Fruit fly (Drosophila melanogaster) whole organism, embryonic: ENCODE measurements around the gene GatB.

Experiments used
- Abd-B ChIP-seq: fragments of 200-800 bp; sonication (Bioruptor generic); optimal IDR thresholded peaks from 2 replicates; lab custom pipeline; 2018; ENCODE audit warnings: missing biosample characterization, mild to moderate bottlenecking, missing genetic modification characterization, moderate library complexity
- Atf-2 ChIP-seq: fragments of 200-800 bp; sonication (Bioruptor generic); optimal IDR thresholded peaks from 2 replicates; lab custom pipeline; 2016; ENCODE audit warnings: missing biosample characterization, missing genetic modification characterization
- Bgb ChIP-seq: fragments of 200-800 bp; sonication (Bioruptor generic); IDR thresholded peaks from 2 replicates; pipeline ENCODE4 v1.3.6; 2022; ENCODE audit warnings: missing biosample characterization, missing genetic modification characterization; ENCODE audit not compliant: partially characterized antibody
- CG10274 ChIP-seq: fragments of 200-800 bp; sonication (Bioruptor generic); optimal IDR thresholded peaks from 3 replicates; lab custom pipeline; 2017; ENCODE audit warnings: missing biosample characterization, mild to moderate bottlenecking, missing genetic modification characterization
- CG10321 ChIP-seq: fragments of 200-800 bp; sonication (Bioruptor generic); IDR thresholded peaks from 2 replicates; pipeline ENCODE4 v1.3.6; 2022; ENCODE audit warnings: missing biosample characterization, missing genetic modification characterization
- CG10979 ChIP-seq: fragments of 200-800 bp; sonication (Bioruptor generic); optimal IDR thresholded peaks from 2 replicates; lab custom pipeline; 2018; ENCODE audit warnings: missing biosample characterization, mild to moderate bottlenecking, missing genetic modification characterization, moderate library complexity
- CG11560 ChIP-seq: fragments of 200-800 bp; sonication (Bioruptor generic); IDR thresholded peaks from 3 replicates; pipeline ENCODE4 v1.3.6; 2022; ENCODE audit warnings: missing biosample characterization, missing genetic modification characterization
- CG12071 ChIP-seq: fragments of 200-800 bp; sonication (Bioruptor generic); optimal IDR thresholded peaks from 3 replicates; lab custom pipeline; 2018; ENCODE audit warnings: missing biosample characterization, mild to moderate bottlenecking, missing genetic modification characterization
- CG12155 ChIP-seq: fragments of 200-800 bp; sonication (Bioruptor generic); optimal IDR thresholded peaks from 3 replicates; lab custom pipeline; 2016; ENCODE audit warnings: missing biosample characterization, missing genetic modification characterization
- CG15269 ChIP-seq: fragments of 200-800 bp; sonication (Bioruptor generic); optimal IDR thresholded peaks from 2 replicates; lab custom pipeline; 2018; ENCODE audit warnings: missing biosample characterization, mild to moderate bottlenecking, missing genetic modification characterization, moderate library complexity
- CG16813 ChIP-seq: fragments of 200-800 bp; sonication (Bioruptor generic); IDR thresholded peaks from 3 replicates; pipeline ENCODE4 v1.3.6; 2022; ENCODE audit warnings: missing biosample characterization, missing genetic modification characterization; ENCODE audit not compliant: partially characterized antibody
- CG17186 ChIP-seq: fragments of 200-800 bp; sonication (Bioruptor generic); optimal IDR thresholded peaks from 3 replicates; lab custom pipeline; 2017; ENCODE audit warnings: missing biosample characterization, missing genetic modification reagents, missing genetic modification characterization
- CG17328 ChIP-seq: fragments of 200-800 bp; sonication (Bioruptor generic); IDR thresholded peaks from 2 replicates; pipeline ENCODE4 v1.3.6; 2022; ENCODE audit warnings: missing biosample characterization, missing genetic modification characterization
- CG6175 ChIP-seq: fragments of 200-800 bp; sonication (Bioruptor generic); IDR thresholded peaks from 3 replicates; pipeline ENCODE4 v1.3.6; 2022; ENCODE audit warnings: missing biosample characterization, missing genetic modification characterization
- CG6654 ChIP-seq: fragments of 200-800 bp; sonication (Bioruptor generic); optimal IDR thresholded peaks from 2 replicates; lab custom pipeline; 2017; ENCODE audit warnings: missing biosample characterization, mild to moderate bottlenecking, missing genetic modification characterization
- CG6765 ChIP-seq: fragments of 200-800 bp; sonication (Bioruptor generic); optimal IDR thresholded peaks from 3 replicates; lab custom pipeline; 2017; ENCODE audit warnings: missing biosample characterization, mild to moderate bottlenecking, missing genetic modification characterization
- CG9817 ChIP-seq: fragments of 200-800 bp; sonication (Bioruptor generic); optimal IDR thresholded peaks from 2 replicates; lab custom pipeline; 2018; ENCODE audit warnings: missing biosample characterization, mild to moderate bottlenecking, missing genetic modification characterization, moderate library complexity
- D ChIP-seq, 2 experiments: fragments of 200-800 bp in 1 of 2; fragments of >200 bp in 1 of 2; sonication (Bioruptor generic) in 1 of 2; optimal IDR thresholded peaks; 2 replicates in 1 of 2; 3 replicates in 1 of 2; lab custom pipeline; 2017; ENCODE audit warnings: mild to moderate bottlenecking in 1 of 2, missing biosample characterization in 1 of 2, missing genetic modification characterization in 1 of 2, missing genetic modification reagents in 1 of 2
- E2f2 ChIP-seq: fragments of 200-800 bp; sonication (Bioruptor generic); IDR thresholded peaks from 2 replicates; pipeline ENCODE4 v1.3.6; 2022; ENCODE audit warnings: missing biosample characterization, missing genetic modification characterization
- Fer2 ChIP-seq: fragments of 200-800 bp; sonication (Bioruptor generic); optimal IDR thresholded peaks from 2 replicates; lab custom pipeline; 2018; ENCODE audit warnings: missing biosample characterization, mild to moderate bottlenecking, missing genetic modification characterization, moderate library complexity
- Gsc ChIP-seq: fragments of 200-800 bp; sonication (Bioruptor generic); IDR thresholded peaks from 2 replicates; pipeline ENCODE4 v1.3.6; 2022; ENCODE audit warnings: missing biosample characterization, missing genetic modification characterization
- Hey ChIP-seq: fragments of 200-800 bp; sonication (Bioruptor generic); optimal IDR thresholded peaks from 3 replicates; lab custom pipeline; 2018; ENCODE audit warnings: missing biosample characterization, mild to moderate bottlenecking, missing genetic modification characterization
- Hmr ChIP-seq: fragments of 200-800 bp; sonication (Bioruptor generic); optimal IDR thresholded peaks from 3 replicates; lab custom pipeline; 2017; ENCODE audit warnings: mild to moderate bottlenecking, missing biosample characterization, missing genetic modification reagents, missing genetic modification characterization
- Hmx ChIP-seq: fragments of 200-800 bp; sonication (Bioruptor generic); optimal IDR thresholded peaks from 2 replicates; lab custom pipeline; 2016; ENCODE audit warnings: missing biosample characterization, missing genetic modification characterization
- Meics ChIP-seq: fragments of 200-800 bp; sonication (Bioruptor generic); optimal IDR thresholded peaks from 2 replicates; lab custom pipeline; 2017; ENCODE audit warnings: missing biosample characterization, mild to moderate bottlenecking, missing genetic modification characterization
- Mrtf ChIP-seq: fragments of 200-800 bp; sonication (Bioruptor generic); IDR thresholded peaks from 3 replicates; pipeline ENCODE4 v1.3.6; 2022; ENCODE audit warnings: missing biosample characterization, missing genetic modification characterization
- NFAT ChIP-seq: fragments of 200-800 bp; sonication (Bioruptor generic); IDR thresholded peaks from 2 replicates; pipeline ENCODE4 v1.3.6; 2022; ENCODE audit warnings: missing biosample characterization, missing genetic modification characterization
- Neu2 ChIP-seq: fragments of 200-800 bp; sonication (Bioruptor generic); optimal IDR thresholded peaks from 3 replicates; lab custom pipeline; 2016; ENCODE audit warnings: missing biosample characterization, missing genetic modification characterization, borderline replicate concordance
- Sox100B ChIP-seq: fragments of 200-800 bp; sonication (Bioruptor generic); optimal IDR thresholded peaks from 3 replicates; lab custom pipeline; 2018; ENCODE audit warnings: missing biosample characterization, mild to moderate bottlenecking, missing genetic modification characterization
- Spps ChIP-seq: fragments of 200-800 bp; sonication (Bioruptor generic); optimal IDR thresholded peaks from 2 replicates; lab custom pipeline; 2018; ENCODE audit warnings: missing biosample characterization, mild to moderate bottlenecking, missing genetic modification characterization
- TFAM ChIP-seq: fragments of 200-800 bp; sonication (Bioruptor generic); optimal IDR thresholded peaks from 2 replicates; lab custom pipeline; 2017; ENCODE audit warnings: missing biosample characterization, missing genetic modification characterization, inconsistent platforms
- YL-1 ChIP-seq: fragments of 200-800 bp; sonication (Bioruptor generic); optimal IDR thresholded peaks from 3 replicates; lab custom pipeline; 2017; ENCODE audit warnings: missing biosample characterization, mild to moderate bottlenecking, missing genetic modification characterization
- ab ChIP-seq: fragments of 200-800 bp; sonication (Bioruptor generic); optimal IDR thresholded peaks from 2 replicates; lab custom pipeline; 2016; ENCODE audit warnings: missing biosample characterization, missing genetic modification characterization
- caup ChIP-seq: fragments of 200-800 bp; sonication (Bioruptor generic); optimal IDR thresholded peaks from 3 replicates; lab custom pipeline; 2017; ENCODE audit warnings: missing biosample characterization, mild to moderate bottlenecking, missing genetic modification characterization, moderate library complexity; ENCODE audit not compliant: severe bottlenecking
- cg ChIP-seq: fragments of 200-800 bp; sonication (Bioruptor generic); optimal IDR thresholded peaks from 3 replicates; lab custom pipeline; 2019; ENCODE audit warnings: missing biosample characterization, mild to moderate bottlenecking, missing genetic modification characterization, moderate library complexity
- dmrt99B ChIP-seq: fragments of 200-800 bp; sonication (Bioruptor generic); optimal IDR thresholded peaks from 2 replicates; lab custom pipeline; 2018; ENCODE audit warnings: missing biosample characterization, mild to moderate bottlenecking, missing genetic modification characterization, moderate library complexity
- emc ChIP-seq: fragments of 200-800 bp; sonication (Bioruptor generic); optimal IDR thresholded peaks from 2 replicates; lab custom pipeline; 2016; ENCODE audit warnings: missing biosample characterization, missing genetic modification characterization
- ems ChIP-seq: fragments of 200-800 bp; sonication (Bioruptor generic); optimal IDR thresholded peaks from 3 replicates; lab custom pipeline; 2016; ENCODE audit warnings: missing biosample characterization, missing genetic modification characterization
- ewg ChIP-seq: fragments of 200-800 bp; sonication (Bioruptor generic); optimal IDR thresholded peaks from 3 replicates; lab custom pipeline; 2017; ENCODE audit warnings: mild to moderate bottlenecking, missing biosample characterization, missing genetic modification reagents, missing genetic modification characterization
- gcm ChIP-seq: fragments of 200-800 bp; sonication (Bioruptor generic); optimal IDR thresholded peaks from 2 replicates; lab custom pipeline; 2019; ENCODE audit warnings: missing biosample characterization, mild to moderate bottlenecking, missing genetic modification characterization, moderate library complexity
- gem ChIP-seq: fragments of 200-800 bp; sonication (Bioruptor generic); optimal IDR thresholded peaks from 2 replicates; lab custom pipeline; 2019; ENCODE audit warnings: missing biosample characterization, mild to moderate bottlenecking, missing genetic modification characterization, moderate library complexity
- mld ChIP-seq: fragments of 200-800 bp; sonication (Bioruptor generic); IDR thresholded peaks from 3 replicates; pipeline ENCODE4 v1.3.6; 2022; ENCODE audit warnings: missing biosample characterization, missing genetic modification characterization; ENCODE audit not compliant: partially characterized antibody
- pros ChIP-seq: fragments of 200-800 bp; sonication (Bioruptor generic); optimal IDR thresholded peaks from 3 replicates; lab custom pipeline; 2019; ENCODE audit warnings: missing biosample characterization, mild to moderate bottlenecking, missing genetic modification characterization, moderate library complexity
- ro ChIP-seq: fragments of 200-800 bp; sonication (Bioruptor generic); IDR thresholded peaks from 2 replicates; pipeline ENCODE4 v1.3.6; 2022; ENCODE audit warnings: missing biosample characterization, missing genetic modification characterization
- schlank ChIP-seq: fragments of 200-800 bp; sonication (Bioruptor generic); optimal IDR thresholded peaks from 2 replicates; lab custom pipeline; 2018; ENCODE audit warnings: missing biosample characterization, mild to moderate bottlenecking, missing genetic modification characterization
- slbo ChIP-seq: fragments of 200-800 bp; sonication (Bioruptor generic); IDR thresholded peaks from 2 replicates; pipeline ENCODE4 v1.3.6; 2022; ENCODE audit warnings: missing biosample characterization, missing genetic modification characterization
- tx ChIP-seq: fragments of 200-800 bp; sonication (Bioruptor generic); optimal IDR thresholded peaks from 2 replicates; lab custom pipeline; 2016; ENCODE audit warnings: missing biosample characterization, missing genetic modification characterization
- vnd ChIP-seq: fragments of 200-800 bp; sonication (Bioruptor generic); IDR thresholded peaks from 3 replicates; pipeline ENCODE4 v1.3.6; 2022; ENCODE audit warnings: missing biosample characterization, missing genetic modification characterization; ENCODE audit not compliant: partially characterized antibody
- zen ChIP-seq: fragments of 200-800 bp; sonication (Bioruptor generic); optimal IDR thresholded peaks from 3 replicates; lab custom pipeline; 2018; ENCODE audit warnings: missing biosample characterization, mild to moderate bottlenecking, missing genetic modification characterization, moderate library complexity

GatB gene

dm6 chr3R:24106059-24106631 is 23.9 kb downstream of the GatB start (continued):
- TF ChIP-seq Sox100B (peak; percentile 24), CG10274 (GFP tag; lab: Kevin White, UChicago) (no peak), gem (tag; lab: Kevin White, UChicago) (peak; percentile 51), ems (peak; percentile 65), caup (GFP tag; lab: Kevin White, UChicago) (peak; percentile 43), Bgb (GFP tag; lab: Robert Waterston, UW) (no peak), CG16813 (GFP tag; lab: Robert Waterston, UW) (no peak), Hmr (GFP tag; lab: Kevin White, UChicago) (peak; percentile 50), Atf-2 (GFP tag; lab: Kevin White, UChicago) (no peak), TFAM (GFP tag; lab: Kevin White, UChicago) (no peak), schlank (tag; lab: Kevin White, UChicago) (no peak), Hey (tag; lab: Kevin White, UChicago) (no peak), vnd (GFP tag; lab: Robert Waterston, UW) (no peak), pros (GFP tag; lab: Kevin White, UChicago) (no peak), NFAT (no peak), CG17328 (GFP tag; lab: Robert Waterston, UW) (no peak), CG9817 (tag; lab: Kevin White, UChicago) (peak; percentile 7), Spps (tag; lab: Kevin White, UChicago) (no peak), dmrt99B (peak; percentile 47), CG17186 (GFP tag; lab: Kevin White, UChicago) (no peak), slbo (no peak), mld (GFP tag; lab: Robert Waterston, UW) (no peak), CG6175 (GFP tag; lab: Robert Waterston, UW) (no peak), CG10321 (no peak), CG11560 (tag; lab: Robert Waterston, UW) (no peak), cg (no peak), Abd-B (GFP tag; lab: Kevin White, UChicago) (peak; percentile 21), CG10979 (peak; percentile 55), Fer2 (peak; percentile 19), ro (GFP tag; lab: Robert Waterston, UW) (no peak), tx (GFP tag; lab: Kevin White, UChicago) (peak; percentile 11), Hmx (no peak), emc (GFP tag; lab: Kevin White, UChicago) (no peak), gcm (GFP tag; lab: Kevin White, UChicago) (peak; percentile 51), ewg (GFP tag; lab: Kevin White, UChicago) (peak; percentile 84), zen (no peak), CG12071 (GFP tag; lab: Kevin White, UChicago) (peak; percentile 30), YL-1 (no peak), Gsc (GFP tag; lab: Robert Waterston, UW) (no peak), Neu2 (GFP tag; lab: Kevin White, UChicago) (no peak), CG6765 (GFP tag; lab: Kevin White, UChicago) (no peak), Meics (GFP tag; lab: Kevin White, UChicago) (peak; percentile 28), E2f2 (GFP tag; lab: Robert Waterston, UW) (no peak), Mrtf (no peak), CG12155 (GFP tag; lab: Kevin White, UChicago) (peak; percentile 18), ab (no peak), CG15269 (tag; lab: Kevin White, UChicago) (peak; percentile 59), CG6654 (GFP tag; lab: Kevin White, UChicago) (no peak), D (optimal IDR thresholded peaks at IDR 0.05; lab: Kevin White, UChicago) (no peak), D (GFP tag; optimal IDR thresholded peaks at IDR 0.05; lab: Kevin White, UChicago) (peak; percentile 30)
